1 fruit fly cellular context compared by ENCODE assay signal in genomic region chr3R:21481960-21482359, dm6.
TF ChIP-seq lines count a peak whose summit lies in the region.

TSS of gene Fancm (plus strand) at chr3R:21482325.

TF ChIP-seq in whole organism, embryonic, 481 proteins besides CTCF, POLR2A, EP300 and RAD21 (continued from another document and continues in another):
- TF ChIP-seq crol (GFP tag; IDR thresholded peaks at IDR 0.05; lab: Robert Waterston, UW) = no peak
- TF ChIP-seq CG13775 (GFP tag; optimal IDR thresholded peaks at IDR 0.05; lab: Kevin White, UChicago) = peak; percentile 59
- no peak for TF ChIP-seq dati (GFP tag; IDR thresholded peaks at IDR 0.05; lab: Robert Waterston, UW)
- 0 out of 3 replicates have a peak, but pooled peaks have one; percentile 10 for TF ChIP-seq CG6175 (GFP tag; IDR thresholded peaks at IDR 0.05; lab: Robert Waterston, UW)
- TF ChIP-seq repo (GFP tag; optimal IDR thresholded peaks at IDR 0.05; lab: Kevin White, UChicago) = peak; percentile 64
- peak; percentile 14 for TF ChIP-seq CG2202 (tag; optimal IDR thresholded peaks at IDR 0.05; lab: Kevin White, UChicago)
- peak; percentile 84 for TF ChIP-seq Elba2 (GFP tag; optimal IDR thresholded peaks at IDR 0.05; lab: Kevin White, UChicago)
- TF ChIP-seq chinmo (GFP tag; IDR thresholded peaks at IDR 0.05; lab: Robert Waterston, UW; ENCODE audit: partially characterized antibody) = no peak
- peak; percentile 58 for TF ChIP-seq Bdp1 (GFP tag; optimal IDR thresholded peaks at IDR 0.05; lab: Kevin White, UChicago)
- TF ChIP-seq CG32532 (GFP tag; IDR thresholded peaks at IDR 0.05; lab: Robert Waterston, UW) = peak; percentile 57; the same call in 1 of the 2 replicates
- TF ChIP-seq CG7963 (GFP tag; IDR thresholded peaks at IDR 0.05; lab: Robert Waterston, UW; ENCODE audit: partially characterized antibody) = 0 out of 3 replicates have a peak, but pooled peaks have one; percentile 37
- peak; percentile 74 for TF ChIP-seq Hsf (GFP tag; optimal IDR thresholded peaks at IDR 0.05; lab: Kevin White, UChicago)
- peak; percentile 68 for TF ChIP-seq gro (GFP tag; optimal IDR thresholded peaks at IDR 0.05; lab: Kevin White, UChicago)
- TF ChIP-seq CG31441 (GFP tag; IDR thresholded peaks at IDR 0.05; lab: Robert Waterston, UW) = no peak
- peak; percentile 58; the same call in 2 of the 3 replicates for TF ChIP-seq Doc3 (GFP tag; IDR thresholded peaks at IDR 0.05; lab: Robert Waterston, UW; ENCODE audit: partially characterized antibody)
- TF ChIP-seq CG18011 (GFP tag; optimal IDR thresholded peaks at IDR 0.05; lab: Kevin White, UChicago) = peak; percentile 34
- peak; percentile 52 for TF ChIP-seq da (GFP tag; optimal IDR thresholded peaks at IDR 0.05; lab: Kevin White, UChicago)
- peak; percentile 77 for TF ChIP-seq shn (GFP tag; optimal IDR thresholded peaks at IDR 0.05; lab: Kevin White, UChicago)
- TF ChIP-seq CG11695 (GFP tag; IDR thresholded peaks at IDR 0.05; lab: Robert Waterston, UW) = no peak
- no peak for TF ChIP-seq Nf-YA (GFP tag; IDR thresholded peaks at IDR 0.05; lab: Robert Waterston, UW)
- no peak for TF ChIP-seq Jarid2 (GFP tag; optimal IDR thresholded peaks at IDR 0.05; lab: Kevin White, UChicago)
- no peak for TF ChIP-seq Awh (GFP tag; IDR thresholded peaks at IDR 0.05; lab: Robert Waterston, UW)
- peak; percentile 93 for TF ChIP-seq stwl (tag; optimal IDR thresholded peaks at IDR 0.05; lab: Kevin White, UChicago)
- TF ChIP-seq CoRest (tag; optimal IDR thresholded peaks at IDR 0.05; lab: Kevin White, UChicago) = peak; percentile 76
- no peak for TF ChIP-seq ci (GFP tag; IDR thresholded peaks at IDR 0.05; lab: Robert Waterston, UW)
- no peak for TF ChIP-seq CG1529 (GFP tag; optimal IDR thresholded peaks at IDR 0.05; lab: Kevin White, UChicago)
- peak; percentile 63 for TF ChIP-seq CG10209 (GFP tag; optimal IDR thresholded peaks at IDR 0.05; lab: Kevin White, UChicago)
- TF ChIP-seq oc (tag; optimal IDR thresholded peaks at IDR 0.05; lab: Kevin White, UChicago) = no peak
- TF ChIP-seq wek (GFP tag; optimal IDR thresholded peaks at IDR 0.05; lab: Kevin White, UChicago) = no peak
- TF ChIP-seq zfh2 (GFP tag; optimal IDR thresholded peaks at IDR 0.05; lab: Kevin White, UChicago) = peak; percentile 82
- TF ChIP-seq salm (tag; optimal IDR thresholded peaks at IDR 0.05; lab: Kevin White, UChicago) = no peak
- TF ChIP-seq CG1832 (GFP tag; optimal IDR thresholded peaks at IDR 0.05; lab: Kevin White, UChicago) = no peak
- no peak for TF ChIP-seq esg (GFP tag; conservative IDR thresholded peaks at IDR 0.05; lab: Robert Waterston, UW)
- no peak for TF ChIP-seq CG6254 (GFP tag; optimal IDR thresholded peaks at IDR 0.05; lab: Kevin White, UChicago)
- TF ChIP-seq CG16815 (GFP tag; optimal IDR thresholded peaks at IDR 0.05; lab: Kevin White, UChicago) = peak; percentile 60
- no peak for TF ChIP-seq CG10431 (GFP tag; optimal IDR thresholded peaks at IDR 0.05; lab: Kevin White, UChicago)
- no peak for TF ChIP-seq Spps (tag; optimal IDR thresholded peaks at IDR 0.05; lab: Kevin White, UChicago)
- no peak for TF ChIP-seq schlank (tag; optimal IDR thresholded peaks at IDR 0.05; lab: Kevin White, UChicago)
- no peak for TF ChIP-seq sr (GFP tag; IDR thresholded peaks at IDR 0.05; lab: Robert Waterston, UW)
- TF ChIP-seq fd64A (GFP tag; optimal IDR thresholded peaks at IDR 0.05; lab: Kevin White, UChicago) = no peak
- no peak for TF ChIP-seq CG5953 (GFP tag; IDR thresholded peaks at IDR 0.05; lab: Robert Waterston, UW)
- TF ChIP-seq dmrt99B (tag; optimal IDR thresholded peaks at IDR 0.05; lab: Kevin White, UChicago) = no peak
- TF ChIP-seq CG11085 (GFP tag; IDR thresholded peaks at IDR 0.05; lab: Robert Waterston, UW) = peak; percentile 55; the same call in 1 of the 2 replicates
- no peak for TF ChIP-seq Deaf1 (tag; optimal IDR thresholded peaks at IDR 0.05; lab: Kevin White, UChicago)
- peak; percentile 88 for TF ChIP-seq CG33213 (GFP tag; optimal IDR thresholded peaks at IDR 0.05; lab: Kevin White, UChicago)
- peak; percentile 64 for TF ChIP-seq CG15601 (tag; optimal IDR thresholded peaks at IDR 0.05; lab: Kevin White, UChicago)
- TF ChIP-seq CG43689 (GFP tag; IDR thresholded peaks at IDR 0.05; lab: Robert Waterston, UW) = no peak
- peak; percentile 85 for TF ChIP-seq knrl (GFP tag; IDR thresholded peaks at IDR 0.05; lab: Robert Waterston, UW; ENCODE audit: partially characterized antibody)
- TF ChIP-seq CG7839 (tag; optimal IDR thresholded peaks at IDR 0.05; lab: Kevin White, UChicago) = peak; percentile 57
- peak; percentile 10 for TF ChIP-seq Sry-β (GFP tag; optimal IDR thresholded peaks at IDR 0.05; lab: Kevin White, UChicago)
- TF ChIP-seq CG6683 (GFP tag; optimal IDR thresholded peaks at IDR 0.05; lab: Kevin White, UChicago) = no peak
- peak; percentile 49 for TF ChIP-seq CG6272 (GFP tag; IDR thresholded peaks at IDR 0.05; lab: Robert Waterston, UW)
- TF ChIP-seq ftz-f1 (GFP tag; optimal IDR thresholded peaks at IDR 0.05; lab: Kevin White, UChicago) = no peak
- TF ChIP-seq trem (tag; optimal IDR thresholded peaks at IDR 0.05; lab: Kevin White, UChicago) = peak; percentile 94
- no peak for TF ChIP-seq Sox100B (GFP tag; optimal IDR thresholded peaks at IDR 0.05; lab: Kevin White, UChicago)
- peak; percentile 64 for TF ChIP-seq B-H2 (GFP tag; optimal IDR thresholded peaks at IDR 0.05; lab: Kevin White, UChicago)
- peak; percentile 66 for TF ChIP-seq lmd (GFP tag; IDR thresholded peaks at IDR 0.05; lab: Robert Waterston, UW)
- TF ChIP-seq ERR (GFP tag; optimal IDR thresholded peaks at IDR 0.05; lab: Kevin White, UChicago) = peak; percentile 54
- TF ChIP-seq CG1647 (GFP tag; optimal IDR thresholded peaks at IDR 0.05; lab: Kevin White, UChicago) = peak; percentile 54
- TF ChIP-seq pzg (GFP tag; optimal IDR thresholded peaks at IDR 0.05; lab: Kevin White, UChicago) = peak; percentile 93
- no peak for TF ChIP-seq rib (GFP tag; IDR thresholded peaks at IDR 0.05; lab: Robert Waterston, UW)
- peak; percentile 64 for TF ChIP-seq CG5245 (GFP tag; optimal IDR thresholded peaks at IDR 0.05; lab: Kevin White, UChicago)
- TF ChIP-seq NFAT (GFP tag; IDR thresholded peaks at IDR 0.05; lab: Robert Waterston, UW) = peak; percentile 61
- TF ChIP-seq CG12659 (GFP tag; optimal IDR thresholded peaks at IDR 0.05; lab: Kevin White, UChicago) = peak; percentile 83
- peak; percentile 81 for TF ChIP-seq Hmr (GFP tag; optimal IDR thresholded peaks at IDR 0.05; lab: Kevin White, UChicago)
- TF ChIP-seq cwo (GFP tag; optimal IDR thresholded peaks at IDR 0.05; lab: Kevin White, UChicago) = no peak
- peak; percentile 49; the same call in 1 of the 2 replicates for TF ChIP-seq Xrp1 (GFP tag; IDR thresholded peaks at IDR 0.05; lab: Robert Waterston, UW)
- peak; percentile 78 for TF ChIP-seq pho (GFP tag; optimal IDR thresholded peaks at IDR 0.05; lab: Kevin White, UChicago)
- no peak for TF ChIP-seq tap (tag; optimal IDR thresholded peaks at IDR 0.05; lab: Kevin White, UChicago)
- peak; percentile 94 for TF ChIP-seq Sry-δ (GFP tag; optimal IDR thresholded peaks at IDR 0.05; lab: Kevin White, UChicago)
- TF ChIP-seq zen2 (GFP tag; IDR thresholded peaks at IDR 0.05; lab: Robert Waterston, UW; ENCODE audit: partially characterized antibody) = no peak; the same call in 2 of the 3 replicates
- TF ChIP-seq bsh (GFP tag; optimal IDR thresholded peaks at IDR 0.05; lab: Kevin White, UChicago) = peak in 1 of 2 experiments; percentile 8
- TF ChIP-seq HLHmδ (GFP tag; optimal IDR thresholded peaks at IDR 0.05; lab: Kevin White, UChicago) = no peak
- no peak for TF ChIP-seq CG30020 (tag; optimal IDR thresholded peaks at IDR 0.05; lab: Kevin White, UChicago)
- TF ChIP-seq Ets97D (GFP tag; optimal IDR thresholded peaks at IDR 0.05; lab: Kevin White, UChicago) = peak; percentile 93
- peak; percentile 49 for TF ChIP-seq CG4617 (GFP tag; optimal IDR thresholded peaks at IDR 0.05; lab: Kevin White, UChicago; ENCODE audit: borderline replicate concordance)
- no peak for TF ChIP-seq TFAM (GFP tag; optimal IDR thresholded peaks at IDR 0.05; lab: Kevin White, UChicago)
- TF ChIP-seq CG8388 (GFP tag; optimal IDR thresholded peaks at IDR 0.05; lab: Kevin White, UChicago) = peak; percentile 12
- TF ChIP-seq seq (GFP tag; IDR thresholded peaks at IDR 0.05; lab: Robert Waterston, UW) = no peak
- peak; percentile 67 for TF ChIP-seq jumu (GFP tag; optimal IDR thresholded peaks at IDR 0.05; lab: Kevin White, UChicago)
- peak; percentile 40; the same call in 2 of the 3 replicates for TF ChIP-seq tgo (GFP tag; IDR thresholded peaks at IDR 0.05; lab: Robert Waterston, UW)
- TF ChIP-seq CG12942 (GFP tag; optimal IDR thresholded peaks at IDR 0.05; lab: Kevin White, UChicago) = peak; percentile 67
- TF ChIP-seq CG4820 (GFP tag; optimal IDR thresholded peaks at IDR 0.05; lab: Kevin White, UChicago) = peak; percentile 67
- TF ChIP-seq Lim3 (GFP tag; IDR thresholded peaks at IDR 0.05; lab: Robert Waterston, UW) = no peak
- TF ChIP-seq CG4854 (GFP tag; optimal IDR thresholded peaks at IDR 0.05; lab: Kevin White, UChicago) = peak; percentile 67
- TF ChIP-seq CG15269 (tag; optimal IDR thresholded peaks at IDR 0.05; lab: Kevin White, UChicago) = no peak
- no peak for TF ChIP-seq CG8478 (optimal IDR thresholded peaks at IDR 0.05; lab: Kevin White, UChicago)
- TF ChIP-seq CG3407 (GFP tag; optimal IDR thresholded peaks at IDR 0.05; lab: Kevin White, UChicago) = peak; percentile 12
- TF ChIP-seq nau (GFP tag; optimal IDR thresholded peaks at IDR 0.05; lab: Kevin White, UChicago) = no peak
- TF ChIP-seq HLH3B (GFP tag; IDR thresholded peaks at IDR 0.05; lab: Robert Waterston, UW) = peak; percentile 13; the same call in 1 of the 2 replicates
- peak; percentile 85 for TF ChIP-seq mam (GFP tag; optimal IDR thresholded peaks at IDR 0.05; lab: Kevin White, UChicago)
- TF ChIP-seq Hr39 (optimal IDR thresholded peaks at IDR 0.05; lab: Kevin White, UChicago) = no peak
- TF ChIP-seq YL-1 (GFP tag; optimal IDR thresholded peaks at IDR 0.05; lab: Kevin White, UChicago) = peak; percentile 52
- TF ChIP-seq CG9817 (tag; optimal IDR thresholded peaks at IDR 0.05; lab: Kevin White, UChicago) = peak; percentile 62
- TF ChIP-seq exex (tag; optimal IDR thresholded peaks at IDR 0.05; lab: Kevin White, UChicago) = peak; percentile 15
- TF ChIP-seq D (optimal IDR thresholded peaks at IDR 0.05; lab: Kevin White, UChicago) = no peak
- no peak for TF ChIP-seq D (GFP tag; optimal IDR thresholded peaks at IDR 0.05; lab: Kevin White, UChicago)
- no peak for TF ChIP-seq Eip74EF (GFP tag; optimal IDR thresholded peaks at IDR 0.05; lab: Kevin White, UChicago)
- TF ChIP-seq CG33557 (GFP tag; optimal IDR thresholded peaks at IDR 0.05; lab: Kevin White, UChicago) = peak; percentile 40
- no peak for TF ChIP-seq pros (GFP tag; optimal IDR thresholded peaks at IDR 0.05; lab: Kevin White, UChicago)
- no peak for TF ChIP-seq CG3838 (GFP tag; optimal IDR thresholded peaks at IDR 0.05; lab: Kevin White, UChicago)
- TF ChIP-seq corto (GFP tag; optimal IDR thresholded peaks at IDR 0.05; lab: Kevin White, UChicago) = no peak
- TF ChIP-seq CG13296 (GFP tag; optimal IDR thresholded peaks at IDR 0.05; lab: Kevin White, UChicago) = no peak
- peak; percentile 50; the same call in 1 of the 2 replicates for TF ChIP-seq ranshi (GFP tag; IDR thresholded peaks at IDR 0.05; lab: Robert Waterston, UW)
- no peak for TF ChIP-seq pan (optimal IDR thresholded peaks at IDR 0.05; lab: Kevin White, UChicago)
- peak in 1 of 2 experiments; percentile 13 for TF ChIP-seq pan (GFP tag; optimal IDR thresholded peaks at IDR 0.05 in 1 of 2, IDR thresholded peaks at IDR 0.05 in 1 of 2)
- no peak for TF ChIP-seq gcm2 (GFP tag; optimal IDR thresholded peaks at IDR 0.05; lab: Kevin White, UChicago)
- peak; percentile 64 for TF ChIP-seq unc-4 (GFP tag; IDR thresholded peaks at IDR 0.05; lab: Robert Waterston, UW; ENCODE audit: partially characterized antibody)
- no peak for TF ChIP-seq prd (optimal IDR thresholded peaks at IDR 0.05; lab: Kevin White, UChicago)
- TF ChIP-seq prd (GFP tag; IDR thresholded peaks at IDR 0.05; lab: Robert Waterston, UW) = peak; percentile 39; the same call in 1 of the 3 replicates
- no peak for TF ChIP-seq Fer1 (GFP tag; optimal IDR thresholded peaks at IDR 0.05; lab: Kevin White, UChicago)
- no peak for TF ChIP-seq danr (GFP tag; IDR thresholded peaks at IDR 0.05; lab: Robert Waterston, UW)
- TF ChIP-seq Mes4 (GFP tag; optimal IDR thresholded peaks at IDR 0.05; lab: Kevin White, UChicago) = peak; percentile 60
- TF ChIP-seq CG7928 (GFP tag; optimal IDR thresholded peaks at IDR 0.05; lab: Kevin White, UChicago) = peak; percentile 42
- no peak for TF ChIP-seq bigmax (GFP tag; optimal IDR thresholded peaks at IDR 0.05; lab: Kevin White, UChicago)
- no peak for TF ChIP-seq CG1024 (GFP tag; IDR thresholded peaks at IDR 0.05; lab: Robert Waterston, UW)
- TF ChIP-seq zfh1 (GFP tag; IDR thresholded peaks at IDR 0.05; lab: Robert Waterston, UW) = peak; percentile 55; the same call in 1 of the 3 replicates
- no peak for TF ChIP-seq crp (GFP tag; optimal IDR thresholded peaks at IDR 0.05; lab: Kevin White, UChicago)
- no peak for TF ChIP-seq CG2875 (GFP tag; optimal IDR thresholded peaks at IDR 0.05; lab: Kevin White, UChicago)
- TF ChIP-seq chif (GFP tag; optimal IDR thresholded peaks at IDR 0.05; lab: Kevin White, UChicago) = peak; percentile 77 to 80
- TF ChIP-seq CG14667 (GFP tag; IDR thresholded peaks at IDR 0.05; lab: Robert Waterston, UW) = peak; percentile 26; the same call in 1 of the 2 replicates
- no peak for TF ChIP-seq sima (GFP tag; optimal IDR thresholded peaks at IDR 0.05; lab: Kevin White, UChicago)
- peak; percentile 41 for TF ChIP-seq tup (GFP tag; optimal IDR thresholded peaks at IDR 0.05; lab: Kevin White, UChicago)
- TF ChIP-seq CG4282 (GFP tag; optimal IDR thresholded peaks at IDR 0.05; lab: Kevin White, UChicago) = peak; percentile 70
- TF ChIP-seq ewg (GFP tag; optimal IDR thresholded peaks at IDR 0.05; lab: Kevin White, UChicago) = peak; percentile 60
- peak; percentile 1 for TF ChIP-seq CG17912 (GFP tag; optimal IDR thresholded peaks at IDR 0.05; lab: Kevin White, UChicago)
- no peak for TF ChIP-seq CG2678 (tag; optimal IDR thresholded peaks at IDR 0.05; lab: Kevin White, UChicago)
- no peak for TF ChIP-seq Vsx1 (GFP tag; optimal IDR thresholded peaks at IDR 0.05; lab: Kevin White, UChicago)
- TF ChIP-seq Side (GFP tag; optimal IDR thresholded peaks at IDR 0.05; lab: Kevin White, UChicago) = peak; percentile 71
- peak; percentile 27; the same call in 1 of the 2 replicates for TF ChIP-seq CG32772 (GFP tag; IDR thresholded peaks at IDR 0.05; lab: Robert Waterston, UW)
- no peak for TF ChIP-seq nerfin-2 (GFP tag; IDR thresholded peaks at IDR 0.05; lab: Robert Waterston, UW; ENCODE audit: partially characterized antibody)
- TF ChIP-seq CG17361 (GFP tag; IDR thresholded peaks at IDR 0.05; lab: Robert Waterston, UW) = peak; percentile 74
